Fruit fly (Drosophila melanogaster): ENCODE data around the gene TORIP.

Gene TORIP

DNA sequence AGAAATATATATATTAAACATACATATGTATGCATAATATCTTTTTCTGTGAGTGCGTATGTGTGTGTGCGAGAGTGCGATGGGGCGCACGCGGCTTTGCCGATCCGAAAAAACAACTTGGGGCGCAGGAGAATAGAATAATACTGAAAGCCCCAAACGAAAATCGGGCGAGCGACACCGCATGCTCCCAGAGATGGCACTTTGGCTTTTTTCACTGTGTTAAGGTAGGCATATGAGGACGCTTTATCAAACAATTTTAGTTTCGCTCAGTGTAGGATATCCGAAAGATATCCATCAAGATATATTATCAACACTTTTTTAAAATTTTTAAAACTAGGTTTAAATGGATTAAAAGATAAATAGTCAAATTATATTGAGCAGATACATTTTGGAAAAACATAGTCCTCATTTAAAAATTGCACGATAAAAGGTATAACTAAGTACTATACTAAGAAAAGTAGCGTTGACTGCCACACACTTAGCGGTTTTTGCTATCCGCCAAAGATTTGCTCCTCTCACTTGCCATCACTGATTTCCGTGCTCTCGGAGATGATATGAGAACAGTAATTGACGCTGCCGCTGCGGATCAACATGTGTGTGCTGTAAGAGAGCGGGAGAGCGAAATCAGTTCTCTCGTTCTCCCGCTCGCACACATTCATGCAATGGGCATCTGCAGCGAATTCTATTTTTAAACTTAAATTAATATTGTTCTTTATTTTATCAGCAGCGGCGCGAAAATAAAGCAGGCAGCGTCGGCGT, 13.8 kb downstream of the TORIP start (continued):
- TF ChIP-seq CG8924 (tag; optimal IDR thresholded peaks at IDR 0.05) (peak; percentile 68), Rfx (GFP tag; IDR thresholded peaks at IDR 0.05) (peak; percentile 56), CG5245 (GFP tag; optimal IDR thresholded peaks at IDR 0.05) (peak; percentile 42), sc (optimal IDR thresholded peaks at IDR 0.05) (no peak), sc (GFP tag; optimal IDR thresholded peaks at IDR 0.05) (no peak), CG32772 (GFP tag; IDR thresholded peaks at IDR 0.05) (no peak), CG3407 (GFP tag; optimal IDR thresholded peaks at IDR 0.05) (peak; percentile 38), cwo (GFP tag; optimal IDR thresholded peaks at IDR 0.05) (peak; percentile 64), Bteb2 (GFP tag; optimal IDR thresholded peaks at IDR 0.05) (peak; percentile 28), CG31224 (GFP tag; IDR thresholded peaks at IDR 0.05) (peak; percentile 59; the same call in 1 of the 2 replicates), lov (optimal IDR thresholded peaks at IDR 0.05) (no peak), lov (GFP tag; IDR thresholded peaks at IDR 0.05) (no peak), Optix (GFP tag; IDR thresholded peaks at IDR 0.05) (no peak), CkIIα-i1 (GFP tag; IDR thresholded peaks at IDR 0.05) (no peak), phol (tag; optimal IDR thresholded peaks at IDR 0.05) (peak; percentile 79), CG8478 (optimal IDR thresholded peaks at IDR 0.05) (no peak), gro (GFP tag; optimal IDR thresholded peaks at IDR 0.05) (no peak), Hr51 (GFP tag; optimal IDR thresholded peaks at IDR 0.05) (peak; percentile 14 to 69), CG13894 (tag; optimal IDR thresholded peaks at IDR 0.05) (peak; percentile 20), danr (GFP tag; IDR thresholded peaks at IDR 0.05) (0 out of 2 replicates have a peak, but pooled peaks have one; percentile 11), CG7271 (tag; optimal IDR thresholded peaks at IDR 0.05) (no peak), jing (GFP tag; optimal IDR thresholded peaks at IDR 0.05) (peak; percentile 60), peb (GFP tag; IDR thresholded peaks at IDR 0.05) (no peak), chm (GFP tag; IDR thresholded peaks at IDR 0.05) (no peak; the same call in 1 of the 2 replicates), Myb (GFP tag; optimal IDR thresholded peaks at IDR 0.05) (peak; percentile 22), CG4707 (GFP tag; optimal IDR thresholded peaks at IDR 0.05) (no peak), pum (GFP tag; optimal IDR thresholded peaks at IDR 0.05) (peak; percentile 46), CG4820 (GFP tag; optimal IDR thresholded peaks at IDR 0.05) (peak; percentile 69), CG18262 (tag; optimal IDR thresholded peaks at IDR 0.05) (peak; percentile 77), CG9215 (GFP tag; IDR thresholded peaks at IDR 0.05) (peak; percentile 65), CG9876 (GFP tag; optimal IDR thresholded peaks at IDR 0.05) (peak; percentile 17), amos (GFP tag; IDR thresholded peaks at IDR 0.05; ENCODE audit: partially characterized antibody) (no peak; the same call in 1 of the 2 replicates), CG12769 (tag; optimal IDR thresholded peaks at IDR 0.05) (peak; percentile 9), Tbp (GFP tag; optimal IDR thresholded peaks at IDR 0.05) (peak; percentile 78), CG9932 (GFP tag; IDR thresholded peaks at IDR 0.05) (peak; percentile 71), stc (GFP tag; IDR thresholded peaks at IDR 0.05) (peak; percentile 25; the same call in 1 of the 2 replicates), Doc2 (GFP tag; IDR thresholded peaks at IDR 0.05) (no peak), CG15479 (GFP tag; optimal IDR thresholded peaks at IDR 0.05) (no peak), Xbp1 (GFP tag; optimal IDR thresholded peaks at IDR 0.05) (peak; percentile 72), CG6272 (GFP tag; IDR thresholded peaks at IDR 0.05) (no peak), lmd (GFP tag; IDR thresholded peaks at IDR 0.05) (peak; percentile 69), inv (GFP tag; IDR thresholded peaks at IDR 0.05; ENCODE audit: partially characterized antibody) (no peak), CG33557 (GFP tag; optimal IDR thresholded peaks at IDR 0.05) (peak; percentile 58), CG14667 (GFP tag; IDR thresholded peaks at IDR 0.05) (no peak), Oli (tag; optimal IDR thresholded peaks at IDR 0.05) (peak; percentile 74), MESR4 (GFP tag; optimal IDR thresholded peaks at IDR 0.05) (no peak), Hmr (GFP tag; optimal IDR thresholded peaks at IDR 0.05) (peak; percentile 73), sqz (GFP tag; optimal IDR thresholded peaks at IDR 0.05) (no peak), CG4730 (GFP tag; IDR thresholded peaks at IDR 0.05) (no peak), eve (GFP tag; optimal IDR thresholded peaks at IDR 0.05) (peak in 1 of 2 experiments; percentile 88)
